Worm (Caenorhabditis elegans) whole organism, L1 larva: ENCODE results near the gene alfa-1.

Experiments used
- C04F5.9 ChIP-seq: sonication (generic microtip); optimal IDR thresholded peaks from 2 replicates; lab custom pipeline; 2016; ENCODE audit warnings: missing genetic modification characterization, missing compliant biosample characterization
- F16B12.6 ChIP-seq: fragments of 150-350 bp; optimal IDR thresholded peaks from 2 replicates; lab custom pipeline; 2014; ENCODE audit warnings: missing biosample characterization, missing genetic modification characterization
- Y116A8C.19 ChIP-seq: sonication (generic microtip); optimal IDR thresholded peaks from 2 replicates; lab custom pipeline; 2016; ENCODE audit warnings: missing compliant biosample characterization, missing genetic modification characterization, borderline replicate concordance
- aly-2 ChIP-seq: fragments of 150-350 bp; optimal IDR thresholded peaks from 2 replicates; lab custom pipeline; 2014; ENCODE audit warnings: missing biosample characterization, missing genetic modification characterization
- ama-1 ChIP-seq: fragments of 150-350 bp; optimal IDR thresholded peaks from 2 replicates; lab custom pipeline; 2014
- blmp-1 ChIP-seq: fragments of 150-350 bp; optimal IDR thresholded peaks from 2 replicates; lab custom pipeline; 2014; ENCODE audit warnings: missing biosample characterization, missing genetic modification characterization
- ceh-63 ChIP-seq: fragments of 200-800 bp; sonication (Bioruptor generic); optimal IDR thresholded peaks from 2 replicates; lab custom pipeline; 2018; ENCODE audit warnings: mild to moderate bottlenecking, missing genetic modification characterization, missing compliant biosample characterization
- ceh-88 ChIP-seq: fragments of 200-800 bp; sonication (Bioruptor generic); IDR thresholded peaks from 2 replicates; pipeline ENCODE4 v1.3.6; 2022; ENCODE audit warnings: missing genetic modification characterization, missing compliant biosample characterization
- ceh-90 ChIP-seq: sonication (generic microtip); optimal IDR thresholded peaks from 2 replicates; lab custom pipeline; 2016; ENCODE audit warnings: missing genetic modification characterization, missing compliant biosample characterization
- ces-1 ChIP-seq: fragments of 150-350 bp; optimal IDR thresholded peaks from 2 replicates; lab custom pipeline; 2014; ENCODE audit warnings: missing biosample characterization, missing genetic modification reagents, missing genetic modification characterization
- efl-3 ChIP-seq: fragments of 200-800 bp; sonication (Bioruptor generic); optimal IDR thresholded peaks from 2 replicates; lab custom pipeline; 2018; ENCODE audit warnings: mild to moderate bottlenecking, missing genetic modification characterization, missing compliant biosample characterization
- egl-27 ChIP-seq, 2 experiments: fragments of 150-350 bp in 1 of 2; sonication (generic microtip); optimal IDR thresholded peaks; 3 replicates each; lab custom pipeline; 2017 to 2018; ENCODE audit warnings: missing biosample characterization in 2 of 2, missing genetic modification characterization in 2 of 2, missing genetic modification reagents in 2 of 2
- elt-3 ChIP-seq, 6 experiments: fragments of 150-350 bp in 1 of 6; sonication (generic microtip); optimal IDR thresholded peaks; 2 replicates each; lab custom pipeline; 2017 to 2018; ENCODE audit warnings: missing biosample characterization in 6 of 6, missing genetic modification characterization in 6 of 6, inconsistent platforms in 1 of 6
- fkh-10 ChIP-seq: sonication (generic microtip); optimal IDR thresholded peaks from 2 replicates; lab custom pipeline; 2017; ENCODE audit warnings: missing biosample characterization, missing genetic modification reagents, missing genetic modification characterization
- fkh-8 ChIP-seq: sonication (generic microtip); optimal IDR thresholded peaks from 2 replicates; lab custom pipeline; 2016; ENCODE audit warnings: mild to moderate bottlenecking, missing genetic modification characterization, missing compliant biosample characterization
- grh-1 ChIP-seq: fragments of 200-800 bp; sonication (Bioruptor generic); IDR thresholded peaks from 2 replicates; pipeline ENCODE4 v1.3.6; 2022; ENCODE audit warnings: missing genetic modification reagents, missing genetic modification characterization, missing compliant biosample characterization
- hlh-17 ChIP-seq: fragments of 200-800 bp; sonication (Bioruptor generic); optimal IDR thresholded peaks from 2 replicates; lab custom pipeline; 2018; ENCODE audit warnings: missing genetic modification characterization, mild to moderate bottlenecking, missing compliant biosample characterization, moderate library complexity, borderline replicate concordance
- hlh-4 ChIP-seq: sonication (generic microtip); optimal IDR thresholded peaks from 2 replicates; lab custom pipeline; 2016; ENCODE audit warnings: mild to moderate bottlenecking, missing genetic modification characterization, missing compliant biosample characterization
- hpl-2 ChIP-seq: fragments of 150-350 bp; optimal IDR thresholded peaks from 2 replicates; lab custom pipeline; 2014; ENCODE audit warnings: missing biosample characterization, missing genetic modification reagents, missing genetic modification characterization
- isw-1 ChIP-seq: fragments of 200-800 bp; sonication (Bioruptor generic); IDR thresholded peaks from 2 replicates; pipeline ENCODE4 v1.3.6; 2022; ENCODE audit warnings: missing genetic modification characterization, missing compliant biosample characterization
- jun-1 ChIP-seq: fragments of 150-350 bp; optimal IDR thresholded peaks from 2 replicates; lab custom pipeline; 2014; ENCODE audit warnings: missing biosample characterization, missing genetic modification reagents, missing genetic modification characterization
- lin-14 ChIP-seq: fragments of 200-800 bp; sonication (Bioruptor generic); optimal IDR thresholded peaks from 2 replicates; lab custom pipeline; 2018; ENCODE audit warnings: mild to moderate bottlenecking, missing genetic modification characterization, moderate library complexity, missing compliant biosample characterization
- lir-3 ChIP-seq: sonication (generic microtip); optimal IDR thresholded peaks from 2 replicates; lab custom pipeline; 2016; ENCODE audit warnings: mild to moderate bottlenecking, missing genetic modification characterization, moderate library complexity, missing compliant biosample characterization; ENCODE audit not compliant: poor library complexity
- mab-9 ChIP-seq: fragments of 200-800 bp; sonication (Bioruptor generic); IDR thresholded peaks from 2 replicates; pipeline ENCODE4 v1.3.6; 2022; ENCODE audit warnings: missing genetic modification reagents, missing genetic modification characterization, missing compliant biosample characterization
- mdl-1 ChIP-seq, 2 experiments: fragments of 150-350 bp; optimal IDR thresholded peaks; 2 replicates each; lab custom pipeline; 2014 to 2017; ENCODE audit warnings: missing biosample characterization in 2 of 2, missing genetic modification characterization in 2 of 2, inconsistent platforms in 1 of 2
- mef-2 ChIP-seq: fragments of 150-350 bp; optimal IDR thresholded peaks from 2 replicates; lab custom pipeline; 2014; ENCODE audit warnings: missing biosample characterization, missing genetic modification characterization
- nhr-11 ChIP-seq: fragments of 150-350 bp; optimal IDR thresholded peaks from 2 replicates; lab custom pipeline; 2014; ENCODE audit warnings: missing biosample characterization, missing genetic modification characterization
- nhr-12 ChIP-seq: sonication (generic microtip); optimal IDR thresholded peaks from 2 replicates; lab custom pipeline; 2017; ENCODE audit warnings: missing biosample characterization, missing genetic modification characterization
- nhr-20 ChIP-seq: sonication (generic microtip); optimal IDR thresholded peaks from 2 replicates; lab custom pipeline; 2016; ENCODE audit warnings: mild to moderate bottlenecking, missing genetic modification characterization, missing compliant biosample characterization
- nhr-237 ChIP-seq: fragments of 150-350 bp; optimal IDR thresholded peaks from 2 replicates; lab custom pipeline; 2014; ENCODE audit warnings: missing biosample characterization, missing genetic modification characterization
- nhr-47 ChIP-seq: sonication (generic microtip); optimal IDR thresholded peaks from 2 replicates; lab custom pipeline; 2016; ENCODE audit warnings: mild to moderate bottlenecking, missing genetic modification characterization, moderate library complexity, missing compliant biosample characterization
- nhr-71 ChIP-seq: sonication (generic microtip); optimal IDR thresholded peaks from 2 replicates; lab custom pipeline; 2016; ENCODE audit warnings: mild to moderate bottlenecking, missing genetic modification characterization, moderate library complexity, missing compliant biosample characterization
- nhr-76 ChIP-seq: sonication (generic microtip); optimal IDR thresholded peaks from 2 replicates; lab custom pipeline; 2017; ENCODE audit warnings: missing biosample characterization, missing genetic modification characterization
- nhr-77 ChIP-seq: fragments of 150-350 bp; optimal IDR thresholded peaks from 2 replicates; lab custom pipeline; 2014; ENCODE audit warnings: missing biosample characterization, missing genetic modification characterization
- nhr-84 ChIP-seq: sonication (generic microtip); optimal IDR thresholded peaks from 2 replicates; lab custom pipeline; 2017; ENCODE audit warnings: missing biosample characterization, missing genetic modification characterization
- nhr-90 ChIP-seq: sonication (generic microtip); optimal IDR thresholded peaks from 2 replicates; lab custom pipeline; 2016; ENCODE audit warnings: mild to moderate bottlenecking, missing genetic modification characterization, missing compliant biosample characterization; ENCODE audit not compliant: poor library complexity
- pag-3 ChIP-seq: sonication (generic microtip); optimal IDR thresholded peaks from 2 replicates; lab custom pipeline; 2017; ENCODE audit warnings: missing genetic modification characterization, mild to moderate bottlenecking, missing compliant biosample characterization, antibody characterized with exemption, borderline replicate concordance; ENCODE audit not compliant: insufficient read depth
- pqm-1 ChIP-seq: sonication (generic microtip); optimal IDR thresholded peaks from 3 replicates; lab custom pipeline; 2017; ENCODE audit warnings: missing biosample characterization, missing genetic modification characterization
- rnt-1 ChIP-seq: sonication (generic microtip); optimal IDR thresholded peaks from 2 replicates; lab custom pipeline; 2016; ENCODE audit warnings: mild to moderate bottlenecking, missing genetic modification characterization, moderate library complexity, missing compliant biosample characterization
- snu-23 ChIP-seq: sonication (generic microtip); optimal IDR thresholded peaks from 2 replicates; lab custom pipeline; 2016; ENCODE audit warnings: missing genetic modification characterization, missing compliant biosample characterization
- sox-4 ChIP-seq: sonication (generic microtip); optimal IDR thresholded peaks from 2 replicates; lab custom pipeline; 2016; ENCODE audit warnings: missing genetic modification characterization, missing compliant biosample characterization
- sptf-1 ChIP-seq: fragments of 150-350 bp; optimal IDR thresholded peaks from 2 replicates; lab custom pipeline; 2014; ENCODE audit warnings: missing biosample characterization, missing genetic modification characterization
- swsn-7 ChIP-seq: sonication (generic microtip); optimal IDR thresholded peaks from 2 replicates; lab custom pipeline; 2016; ENCODE audit warnings: missing genetic modification characterization, missing compliant biosample characterization
- tbx-2 ChIP-seq: sonication (generic microtip); optimal IDR thresholded peaks from 2 replicates; lab custom pipeline; 2016; ENCODE audit warnings: missing genetic modification characterization, missing compliant biosample characterization
- unc-130 ChIP-seq: fragments of 150-350 bp; optimal IDR thresholded peaks from 2 replicates; lab custom pipeline; 2017; ENCODE audit warnings: missing biosample characterization, missing genetic modification characterization, inconsistent platforms
- unc-62 ChIP-seq: fragments of 150-350 bp; optimal IDR thresholded peaks from 2 replicates; lab custom pipeline; 2014; ENCODE audit warnings: missing biosample characterization, missing genetic modification reagents, missing genetic modification characterization
- unc-86 ChIP-seq: sonication (generic microtip); optimal IDR thresholded peaks from 2 replicates; lab custom pipeline; 2016; ENCODE audit warnings: missing genetic modification characterization, missing compliant biosample characterization
- zag-1 ChIP-seq: fragments of 150-350 bp; optimal IDR thresholded peaks from 2 replicates; lab custom pipeline; 2014; ENCODE audit warnings: missing biosample characterization, missing genetic modification characterization
- zip-4 ChIP-seq: fragments of 200-800 bp; sonication (Bioruptor generic); optimal IDR thresholded peaks from 2 replicates; lab custom pipeline; 2018; ENCODE audit warnings: mild to moderate bottlenecking, missing genetic modification characterization, moderate library complexity, missing compliant biosample characterization
- ztf-4 ChIP-seq: fragments of 150-350 bp; optimal IDR thresholded peaks from 2 replicates; lab custom pipeline; 2014; ENCODE audit warnings: missing biosample characterization, missing genetic modification characterization

The alfa-1 gene

DNA sequence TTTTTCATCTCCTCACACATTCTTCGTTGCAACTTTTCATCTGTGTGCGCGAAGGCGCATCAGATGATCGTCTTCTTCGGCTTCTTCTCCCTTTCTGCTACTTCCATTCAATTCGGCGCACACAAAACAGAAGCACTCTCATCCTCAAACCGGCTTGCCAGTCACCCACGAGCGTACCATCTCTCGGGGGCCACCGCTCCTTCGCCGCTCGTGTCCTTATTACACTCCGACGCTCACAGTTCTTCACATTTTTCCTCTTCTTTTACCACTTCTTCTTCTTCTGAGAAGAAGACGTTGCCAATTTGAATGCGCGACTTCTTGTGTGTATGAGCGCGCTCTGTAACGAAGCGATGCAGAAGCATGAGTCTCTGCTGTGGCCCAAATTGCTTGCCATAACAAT is 16.2 kb upstream of the alfa-1 start:
- TF ChIP-seq blmp-1, result peak; percentile 16
- no peak for TF ChIP-seq mef-2 (tag; lab: Kevin White, UChicago)
- no peak for TF ChIP-seq lir-3
- TF ChIP-seq, all 84 proteins: peak for 1

DNA sequence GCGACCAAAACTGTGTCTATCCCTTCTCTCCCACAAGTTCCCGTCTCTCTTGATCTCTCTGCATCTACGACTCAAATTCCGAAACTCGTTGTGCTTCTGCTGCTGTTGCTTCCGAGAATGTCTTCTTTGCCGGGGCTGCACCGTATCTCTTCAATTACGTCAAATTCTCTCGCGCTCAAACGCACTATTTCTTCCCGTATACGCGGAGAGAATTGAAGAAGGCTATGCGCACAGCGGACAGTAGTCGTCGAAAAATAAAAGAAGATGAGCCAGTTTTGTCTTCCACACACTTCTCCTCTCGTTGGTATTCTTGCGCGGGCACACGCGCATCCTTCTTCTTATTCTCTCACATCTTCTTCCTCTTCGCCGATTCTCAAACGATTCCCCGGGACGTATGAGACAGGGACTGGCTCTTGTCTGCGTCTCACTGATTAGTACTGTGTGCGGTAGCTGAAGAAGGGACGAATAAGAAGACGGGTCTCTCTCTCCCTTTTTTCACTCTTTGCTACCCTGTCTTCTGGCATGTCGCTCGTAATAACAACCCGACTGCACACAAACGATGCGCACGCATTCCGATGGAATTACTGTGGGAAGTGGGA is 14.1 kb upstream of the alfa-1 start:
- TF ChIP-seq ceh-90 (tag; lab: Kevin White, UChicago) (no peak), ztf-4 (no peak), unc-62 (GFP tag; lab: Kevin White, UChicago) (no peak), elt-3 (tag; optimal IDR thresholded peaks at IDR 0.05; lab: Kevin White, UChicago) (peak in 4 of 6 experiments; percentile 5 to 25 (median 9)), nhr-84 (tag; lab: Kevin White, UChicago) (no peak), grh-1 (GFP tag; lab: Robert Waterston, UW) (peak; percentile 18; the same call in 1 of the 2 replicates), hlh-4 (tag; lab: Kevin White, UChicago) (no peak), nhr-47 (tag; lab: Kevin White, UChicago) (no peak), F16B12.6 (tag; lab: Kevin White, UChicago) (no peak), nhr-71 (tag; lab: Kevin White, UChicago) (peak; percentile 3), pqm-1 (tag; lab: Kevin White, UChicago) (no peak), ceh-63 (GFP tag; lab: Kevin White, UChicago) (no peak), ama-1 (no peak), nhr-237 (tag; lab: Kevin White, UChicago) (no peak), zag-1 (no peak), pag-3 (tag; lab: Kevin White, UChicago) (no peak), hpl-2 (GFP tag; lab: Kevin White, UChicago) (no peak), nhr-77 (tag; lab: Kevin White, UChicago) (no peak), swsn-7 (tag; lab: Kevin White, UChicago) (peak; percentile 20), jun-1 (tag; lab: Kevin White, UChicago) (no peak), ceh-88 (GFP tag; lab: Robert Waterston, UW) (no peak), ces-1 (no peak), rnt-1 (tag; lab: Kevin White, UChicago) (peak; percentile 2), fkh-8 (tag; lab: Kevin White, UChicago) (no peak), tbx-2 (no peak), mdl-1 (tag; optimal IDR thresholded peaks at IDR 0.05; lab: Kevin White, UChicago) (no peak), C04F5.9 (tag; lab: Kevin White, UChicago) (no peak), hlh-17 (no peak), nhr-76 (no peak), isw-1 (no peak), nhr-12 (tag; lab: Kevin White, UChicago) (no peak), sptf-1 (tag; lab: Kevin White, UChicago) (no peak), aly-2 (tag; lab: Kevin White, UChicago) (no peak), snu-23 (peak; percentile 50), blmp-1 (peak; percentile 60), efl-3 (GFP tag; lab: Kevin White, UChicago) (no peak), lin-14 (GFP tag; lab: Kevin White, UChicago) (peak; percentile 68), lir-3 (no peak), nhr-20 (tag; lab: Kevin White, UChicago) (peak; percentile 31), mab-9 (GFP tag; lab: Robert Waterston, UW) (no peak), nhr-90 (no peak), unc-130 (tag; lab: Kevin White, UChicago) (no peak), fkh-10 (GFP tag; lab: Kevin White, UChicago) (no peak), egl-27 (tag; optimal IDR thresholded peaks at IDR 0.05; lab: Kevin White, UChicago) (no peak), sox-4 (tag; lab: Kevin White, UChicago) (no peak), zip-4 (no peak), mef-2 (tag; lab: Kevin White, UChicago) (no peak), unc-86 (no peak), nhr-11 (tag; lab: Kevin White, UChicago) (no peak), Y116A8C.19 (tag; lab: Kevin White, UChicago) (no peak)
